Worm (Caenorhabditis elegans) whole organism, L1 larva: ENCODE measurements around the gene D1079.1.

Experiments
- C04F5.9 ChIP-seq: sonication (generic microtip); optimal IDR thresholded peaks from 2 replicates; lab custom pipeline; 2016; ENCODE audit warnings: missing genetic modification characterization, missing compliant biosample characterization
- C16A3.4 ChIP-seq: fragments of 150-350 bp; optimal IDR thresholded peaks from 2 replicates; lab custom pipeline; 2014; ENCODE audit warnings: missing biosample characterization, missing genetic modification characterization
- C34B4.2 ChIP-seq: sonication (generic microtip); optimal IDR thresholded peaks from 2 replicates; lab custom pipeline; 2017; ENCODE audit warnings: mild to moderate bottlenecking, missing genetic modification characterization, missing compliant biosample characterization
- F16B12.6 ChIP-seq: fragments of 150-350 bp; optimal IDR thresholded peaks from 2 replicates; lab custom pipeline; 2014; ENCODE audit warnings: missing biosample characterization, missing genetic modification characterization
- alr-1 ChIP-seq: fragments of 200-800 bp; sonication (Bioruptor generic); optimal IDR thresholded peaks from 2 replicates; lab custom pipeline; 2018; ENCODE audit warnings: borderline replicate concordance, mild to moderate bottlenecking, missing genetic modification characterization, missing compliant biosample characterization
- aly-2 ChIP-seq: fragments of 150-350 bp; optimal IDR thresholded peaks from 2 replicates; lab custom pipeline; 2014; ENCODE audit warnings: missing biosample characterization, missing genetic modification characterization
- ama-1 ChIP-seq: fragments of 150-350 bp; optimal IDR thresholded peaks from 2 replicates; lab custom pipeline; 2014
- blmp-1 ChIP-seq: fragments of 150-350 bp; optimal IDR thresholded peaks from 2 replicates; lab custom pipeline; 2014; ENCODE audit warnings: missing biosample characterization, missing genetic modification characterization
- ceh-8 ChIP-seq: fragments of 200-800 bp; sonication (Bioruptor generic); optimal IDR thresholded peaks from 2 replicates; lab custom pipeline; 2018; ENCODE audit warnings: mild to moderate bottlenecking, missing genetic modification characterization, moderate library complexity, missing compliant biosample characterization
- ceh-82 ChIP-seq, 3 experiments: fragments of 150-350 bp in 1 of 3; sonication (generic microtip) in 2 of 3; optimal IDR thresholded peaks; 2 replicates each; lab custom pipeline; 2014 to 2017; ENCODE audit warnings: missing biosample characterization in 3 of 3, missing genetic modification characterization in 3 of 3
- dsc-1 ChIP-seq: sonication (generic microtip); optimal IDR thresholded peaks from 2 replicates; lab custom pipeline; 2016; ENCODE audit warnings: mild to moderate bottlenecking, missing genetic modification characterization, missing compliant biosample characterization
- egl-27 ChIP-seq, 2 experiments: fragments of 150-350 bp in 1 of 2; sonication (generic microtip); optimal IDR thresholded peaks; 3 replicates each; lab custom pipeline; 2017 to 2018; ENCODE audit warnings: missing biosample characterization in 2 of 2, missing genetic modification characterization in 2 of 2, missing genetic modification reagents in 2 of 2
- elt-3 ChIP-seq, 6 experiments: fragments of 150-350 bp in 1 of 6; sonication (generic microtip); optimal IDR thresholded peaks; 2 replicates each; lab custom pipeline; 2017 to 2018; ENCODE audit warnings: missing biosample characterization in 6 of 6, missing genetic modification characterization in 6 of 6, inconsistent platforms in 1 of 6
- hlh-17 ChIP-seq: fragments of 200-800 bp; sonication (Bioruptor generic); optimal IDR thresholded peaks from 2 replicates; lab custom pipeline; 2018; ENCODE audit warnings: missing genetic modification characterization, mild to moderate bottlenecking, missing compliant biosample characterization, moderate library complexity, borderline replicate concordance
- hpl-2 ChIP-seq: fragments of 150-350 bp; optimal IDR thresholded peaks from 2 replicates; lab custom pipeline; 2014; ENCODE audit warnings: missing biosample characterization, missing genetic modification reagents, missing genetic modification characterization
- isw-1 ChIP-seq: fragments of 200-800 bp; sonication (Bioruptor generic); IDR thresholded peaks from 2 replicates; pipeline ENCODE4 v1.3.6; 2022; ENCODE audit warnings: missing genetic modification characterization, missing compliant biosample characterization
- jun-1 ChIP-seq: fragments of 150-350 bp; optimal IDR thresholded peaks from 2 replicates; lab custom pipeline; 2014; ENCODE audit warnings: missing biosample characterization, missing genetic modification reagents, missing genetic modification characterization
- lin-13 ChIP-seq: fragments of 150-350 bp; optimal IDR thresholded peaks from 2 replicates; lab custom pipeline; 2014; ENCODE audit warnings: missing biosample characterization, missing genetic modification reagents, missing genetic modification characterization
- lin-14 ChIP-seq: fragments of 200-800 bp; sonication (Bioruptor generic); optimal IDR thresholded peaks from 2 replicates; lab custom pipeline; 2018; ENCODE audit warnings: mild to moderate bottlenecking, missing genetic modification characterization, moderate library complexity, missing compliant biosample characterization
- lin-15B ChIP-seq: fragments of 150-350 bp; sonication (generic microtip); optimal IDR thresholded peaks from 3 replicates; lab custom pipeline; 2014; ENCODE audit warnings: missing biosample characterization, missing genetic modification characterization
- lin-35 ChIP-seq, 2 experiments: fragments of 150-350 bp; optimal IDR thresholded peaks; 2 replicates each; lab custom pipeline; 2014; ENCODE audit warnings: missing biosample characterization in 2 of 2, missing genetic modification characterization in 2 of 2, missing genetic modification reagents in 2 of 2
- lin-39 ChIP-seq: fragments of 150-350 bp; optimal IDR thresholded peaks from 2 replicates; lab custom pipeline; 2014; ENCODE audit warnings: missing biosample characterization, missing genetic modification reagents, missing genetic modification characterization
- mdl-1 ChIP-seq, 2 experiments: fragments of 150-350 bp; optimal IDR thresholded peaks; 2 replicates each; lab custom pipeline; 2014 to 2017; ENCODE audit warnings: missing biosample characterization in 2 of 2, missing genetic modification characterization in 2 of 2, inconsistent platforms in 1 of 2
- mef-2 ChIP-seq: fragments of 150-350 bp; optimal IDR thresholded peaks from 2 replicates; lab custom pipeline; 2014; ENCODE audit warnings: missing biosample characterization, missing genetic modification characterization
- nhr-12 ChIP-seq: sonication (generic microtip); optimal IDR thresholded peaks from 2 replicates; lab custom pipeline; 2017; ENCODE audit warnings: missing biosample characterization, missing genetic modification characterization
- nhr-20 ChIP-seq: sonication (generic microtip); optimal IDR thresholded peaks from 2 replicates; lab custom pipeline; 2016; ENCODE audit warnings: mild to moderate bottlenecking, missing genetic modification characterization, missing compliant biosample characterization
- nhr-237 ChIP-seq: fragments of 150-350 bp; optimal IDR thresholded peaks from 2 replicates; lab custom pipeline; 2014; ENCODE audit warnings: missing biosample characterization, missing genetic modification characterization
- nhr-71 ChIP-seq: sonication (generic microtip); optimal IDR thresholded peaks from 2 replicates; lab custom pipeline; 2016; ENCODE audit warnings: mild to moderate bottlenecking, missing genetic modification characterization, moderate library complexity, missing compliant biosample characterization
- nhr-76 ChIP-seq: sonication (generic microtip); optimal IDR thresholded peaks from 2 replicates; lab custom pipeline; 2017; ENCODE audit warnings: missing biosample characterization, missing genetic modification characterization
- nhr-77 ChIP-seq: fragments of 150-350 bp; optimal IDR thresholded peaks from 2 replicates; lab custom pipeline; 2014; ENCODE audit warnings: missing biosample characterization, missing genetic modification characterization
- nhr-84 ChIP-seq: sonication (generic microtip); optimal IDR thresholded peaks from 2 replicates; lab custom pipeline; 2017; ENCODE audit warnings: missing biosample characterization, missing genetic modification characterization
- nhr-85 ChIP-seq: sonication (generic microtip); peaks from one replicate; lab custom pipeline; 2016; ENCODE audit warnings: missing genetic modification characterization, inconsistent platforms, missing compliant biosample characterization
- nhr-90 ChIP-seq: sonication (generic microtip); optimal IDR thresholded peaks from 2 replicates; lab custom pipeline; 2016; ENCODE audit warnings: mild to moderate bottlenecking, missing genetic modification characterization, missing compliant biosample characterization; ENCODE audit not compliant: poor library complexity
- pax-3 ChIP-seq: fragments of 200-800 bp; sonication (Bioruptor generic); optimal IDR thresholded peaks from 2 replicates; lab custom pipeline; 2018; ENCODE audit warnings: mild to moderate bottlenecking, missing genetic modification characterization, moderate library complexity, missing compliant biosample characterization
- rnt-1 ChIP-seq: sonication (generic microtip); optimal IDR thresholded peaks from 2 replicates; lab custom pipeline; 2016; ENCODE audit warnings: mild to moderate bottlenecking, missing genetic modification characterization, moderate library complexity, missing compliant biosample characterization
- skn-1 ChIP-seq: fragments of 150-350 bp; optimal IDR thresholded peaks from 2 replicates; lab custom pipeline; 2014; ENCODE audit warnings: missing biosample characterization, missing genetic modification characterization
- snpc-4 ChIP-seq: fragments of 150-350 bp; optimal IDR thresholded peaks from 2 replicates; lab custom pipeline; 2014; ENCODE audit warnings: missing biosample characterization, missing genetic modification characterization
- snu-23 ChIP-seq: sonication (generic microtip); optimal IDR thresholded peaks from 2 replicates; lab custom pipeline; 2016; ENCODE audit warnings: missing genetic modification characterization, missing compliant biosample characterization
- sox-4 ChIP-seq: sonication (generic microtip); optimal IDR thresholded peaks from 2 replicates; lab custom pipeline; 2016; ENCODE audit warnings: missing genetic modification characterization, missing compliant biosample characterization
- sup-37 ChIP-seq: fragments of 200-800 bp; sonication (Bioruptor generic); optimal IDR thresholded peaks from 2 replicates; lab custom pipeline; 2018; ENCODE audit warnings: mild to moderate bottlenecking, missing genetic modification characterization, missing compliant biosample characterization
- swsn-7 ChIP-seq: sonication (generic microtip); optimal IDR thresholded peaks from 2 replicates; lab custom pipeline; 2016; ENCODE audit warnings: missing genetic modification characterization, missing compliant biosample characterization
- tbx-2 ChIP-seq: sonication (generic microtip); optimal IDR thresholded peaks from 2 replicates; lab custom pipeline; 2016; ENCODE audit warnings: missing genetic modification characterization, missing compliant biosample characterization
- tlp-1 ChIP-seq: fragments of 150-350 bp; optimal IDR thresholded peaks from 2 replicates; lab custom pipeline; 2014; ENCODE audit warnings: missing biosample characterization, missing genetic modification characterization
- unc-86 ChIP-seq: sonication (generic microtip); optimal IDR thresholded peaks from 2 replicates; lab custom pipeline; 2016; ENCODE audit warnings: missing genetic modification characterization, missing compliant biosample characterization
- xbp-1 ChIP-seq: sonication (generic microtip); optimal IDR thresholded peaks from 2 replicates; lab custom pipeline; 2016; ENCODE audit warnings: missing genetic modification characterization, missing compliant biosample characterization
- zag-1 ChIP-seq: fragments of 150-350 bp; optimal IDR thresholded peaks from 2 replicates; lab custom pipeline; 2014; ENCODE audit warnings: missing biosample characterization, missing genetic modification characterization
- zip-4 ChIP-seq: fragments of 200-800 bp; sonication (Bioruptor generic); optimal IDR thresholded peaks from 2 replicates; lab custom pipeline; 2018; ENCODE audit warnings: mild to moderate bottlenecking, missing genetic modification characterization, moderate library complexity, missing compliant biosample characterization
- ztf-11 ChIP-seq, 2 experiments: sonication (generic microtip); optimal IDR thresholded peaks; 2 replicates each; lab custom pipeline; 2016 to 2017; ENCODE audit warnings: missing genetic modification characterization in 2 of 2, missing biosample characterization in 1 of 2, missing compliant biosample characterization in 1 of 2

The D1079.1 gene

DNA sequence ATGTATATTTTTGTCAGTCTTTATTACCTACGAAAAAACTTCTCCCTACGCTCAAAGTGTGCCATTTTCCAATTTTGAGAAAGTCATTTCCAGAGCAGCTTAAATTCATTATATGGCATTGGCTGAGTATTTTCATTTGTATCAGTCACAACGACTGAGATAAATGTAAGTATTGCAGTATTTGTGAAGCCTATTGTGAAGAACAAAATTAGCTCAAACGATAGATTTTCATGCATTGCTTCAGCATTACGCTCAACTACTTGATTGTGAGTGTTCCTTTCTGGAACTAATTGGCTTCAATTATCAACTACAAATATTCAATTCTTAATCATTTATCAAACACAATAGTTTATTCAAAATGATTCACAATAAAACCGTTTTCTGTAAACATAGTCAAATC, 25.3 kb upstream of the D1079.1 start, which contains the start of gene R160.12 (continued):
- TF ChIP-seq C04F5.9 (tag; lab: Kevin White, UChicago) (no peak), dsc-1 (tag; lab: Kevin White, UChicago) (no peak)

DNA sequence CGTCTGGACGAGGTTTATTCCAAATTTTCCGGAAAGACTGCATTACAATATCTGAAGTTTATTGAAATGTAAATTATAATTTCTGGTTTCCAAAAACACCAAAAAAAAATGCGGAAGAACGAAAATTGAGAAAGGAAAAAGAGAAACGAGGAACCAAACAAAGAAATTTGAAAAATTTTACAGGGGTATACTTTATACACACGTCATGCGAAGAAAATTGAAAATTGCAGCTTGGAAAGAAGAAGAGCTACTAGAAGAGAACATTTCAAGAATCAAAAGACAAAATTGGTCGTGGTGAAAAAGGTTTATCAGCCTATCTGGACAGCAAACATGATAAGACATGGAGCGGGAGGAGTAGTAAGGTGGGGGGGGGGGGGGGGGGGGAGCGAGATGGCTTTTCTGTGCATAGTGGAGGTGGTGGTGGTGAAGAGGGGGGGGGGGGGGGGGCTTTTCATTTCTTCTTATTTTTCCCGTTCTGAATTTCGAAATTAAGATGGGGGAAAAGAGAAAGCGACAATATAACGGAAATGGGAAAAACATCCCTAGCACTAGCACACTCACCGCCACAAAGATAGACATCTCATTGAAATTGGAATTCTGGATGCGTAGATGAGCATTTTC, 19.5 kb upstream of the D1079.1 start, which contains the start of gene lst-2:
TSS of gene lst-2 (minus strand) at position 51 of the 621 bp plus-strand sequence.
- TF ChIP-seq ceh-8 (GFP tag; lab: Kevin White, UChicago) = peak; percentile 40
- peak; percentile 32 for TF ChIP-seq nhr-85 (tag; lab: Kevin White, UChicago)
- TF ChIP-seq tbx-2 = no peak
- TF ChIP-seq ztf-11 (tag; optimal IDR thresholded peaks at IDR 0.05; lab: Kevin White, UChicago) = no peak

DNA sequence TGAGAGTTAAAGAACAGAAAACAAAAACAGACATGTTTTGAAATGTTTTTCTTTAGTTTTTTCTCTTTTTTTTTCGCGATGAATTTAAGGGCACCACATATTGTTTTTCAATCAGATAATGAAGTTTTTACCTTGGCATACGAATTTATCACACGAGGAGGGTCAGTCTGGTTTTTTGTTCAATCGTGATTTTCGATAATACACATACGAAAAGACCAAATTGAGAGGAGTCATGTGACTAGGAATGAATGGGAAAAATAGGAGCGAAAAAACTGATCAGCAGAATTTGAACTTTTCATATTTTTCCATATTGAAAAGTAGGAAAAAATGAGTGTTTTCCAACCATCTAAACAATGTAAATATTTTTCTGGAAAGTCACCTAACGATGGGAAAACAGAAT, 16.5 kb upstream of the D1079.1 start:
- TF ChIP-seq nhr-85 (tag; lab: Kevin White, UChicago) = peak; percentile 76
- TF ChIP-seq hpl-2 (GFP tag; lab: Kevin White, UChicago) = no peak
- no peak for TF ChIP-seq jun-1 (tag; lab: Kevin White, UChicago)
- TF ChIP-seq snpc-4 (tag; lab: Kevin White, UChicago) = no peak
- TF ChIP-seq aly-2 (tag; lab: Kevin White, UChicago) = no peak
- no peak for TF ChIP-seq isw-1 (GFP tag; lab: Robert Waterston, UW)
- no peak for TF ChIP-seq F16B12.6 (tag; lab: Kevin White, UChicago)
- no peak for TF ChIP-seq zip-4 (GFP tag; lab: Kevin White, UChicago)
- TF ChIP-seq mdl-1 (tag; optimal IDR thresholded peaks at IDR 0.05; lab: Kevin White, UChicago) = no peak
- TF ChIP-seq C16A3.4 (tag; lab: Kevin White, UChicago) = peak; percentile 1
- TF ChIP-seq snu-23 (GFP tag; lab: Kevin White, UChicago) = peak; percentile 54
- TF ChIP-seq blmp-1 (tag; lab: Kevin White, UChicago) = peak; percentile 4
- TF ChIP-seq nhr-237 (tag; lab: Kevin White, UChicago) = no peak
- TF ChIP-seq nhr-12 (tag; lab: Kevin White, UChicago) = no peak
- TF ChIP-seq ceh-8 (GFP tag; lab: Kevin White, UChicago) = no peak
- TF ChIP-seq swsn-7 (tag; lab: Kevin White, UChicago) = no peak
- TF ChIP-seq lin-15B = no peak
- TF ChIP-seq unc-86 (tag; lab: Kevin White, UChicago) = no peak
- TF ChIP-seq C34B4.2 = no peak
- peak in 1 of 2 experiments; percentile 51 for TF ChIP-seq lin-35 (GFP tag; optimal IDR thresholded peaks at IDR 0.05; lab: Kevin White, UChicago)
- TF ChIP-seq elt-3 (tag; optimal IDR thresholded peaks at IDR 0.05; lab: Kevin White, UChicago) = peak in 1 of 6 experiments; percentile 13
- peak; percentile 61 for TF ChIP-seq nhr-20 (tag; lab: Kevin White, UChicago)
- no peak for TF ChIP-seq egl-27 (tag; optimal IDR thresholded peaks at IDR 0.05; lab: Kevin White, UChicago)
- peak; percentile 51 for TF ChIP-seq nhr-71
- TF ChIP-seq tbx-2 = no peak
- no peak for TF ChIP-seq rnt-1 (tag; lab: Kevin White, UChicago)
- peak; percentile 59 for TF ChIP-seq lin-14 (GFP tag; lab: Kevin White, UChicago)
- TF ChIP-seq xbp-1 (tag; lab: Kevin White, UChicago) = no peak
- no peak for TF ChIP-seq zag-1 (tag; lab: Kevin White, UChicago)
- no peak for TF ChIP-seq sox-4 (tag; lab: Kevin White, UChicago)
- no peak for TF ChIP-seq dsc-1 (tag; lab: Kevin White, UChicago)
- no peak for TF ChIP-seq sup-37 (GFP tag; lab: Kevin White, UChicago)
- no peak for TF ChIP-seq ama-1 (lab: Kevin White, UChicago)
- no peak for TF ChIP-seq tlp-1 (tag; lab: Kevin White, UChicago)
- no peak for TF ChIP-seq nhr-90 (tag; lab: Kevin White, UChicago)
- TF ChIP-seq lin-13 (GFP tag; lab: Kevin White, UChicago) = no peak
- TF ChIP-seq nhr-84 (tag; lab: Kevin White, UChicago) = no peak
- TF ChIP-seq skn-1 (tag; lab: Kevin White, UChicago) = no peak
- TF ChIP-seq pax-3 (tag; lab: Kevin White, UChicago) = no peak
- no peak for TF ChIP-seq mef-2 (tag; lab: Kevin White, UChicago)
- no peak for TF ChIP-seq alr-1 (tag; lab: Kevin White, UChicago)
- no peak for TF ChIP-seq ceh-82 (tag; optimal IDR thresholded peaks at IDR 0.05; lab: Kevin White, UChicago)
- TF ChIP-seq nhr-77 (tag; lab: Kevin White, UChicago) = no peak
- TF ChIP-seq nhr-76 (tag; lab: Kevin White, UChicago) = no peak
- no peak for TF ChIP-seq lin-39 (tag; lab: Kevin White, UChicago)
- TF ChIP-seq hlh-17 (GFP tag; lab: Kevin White, UChicago) = no peak
